Worm (Caenorhabditis elegans): ENCODE data around the gene T04F3.1.

T04F3.1 gene

DNA sequence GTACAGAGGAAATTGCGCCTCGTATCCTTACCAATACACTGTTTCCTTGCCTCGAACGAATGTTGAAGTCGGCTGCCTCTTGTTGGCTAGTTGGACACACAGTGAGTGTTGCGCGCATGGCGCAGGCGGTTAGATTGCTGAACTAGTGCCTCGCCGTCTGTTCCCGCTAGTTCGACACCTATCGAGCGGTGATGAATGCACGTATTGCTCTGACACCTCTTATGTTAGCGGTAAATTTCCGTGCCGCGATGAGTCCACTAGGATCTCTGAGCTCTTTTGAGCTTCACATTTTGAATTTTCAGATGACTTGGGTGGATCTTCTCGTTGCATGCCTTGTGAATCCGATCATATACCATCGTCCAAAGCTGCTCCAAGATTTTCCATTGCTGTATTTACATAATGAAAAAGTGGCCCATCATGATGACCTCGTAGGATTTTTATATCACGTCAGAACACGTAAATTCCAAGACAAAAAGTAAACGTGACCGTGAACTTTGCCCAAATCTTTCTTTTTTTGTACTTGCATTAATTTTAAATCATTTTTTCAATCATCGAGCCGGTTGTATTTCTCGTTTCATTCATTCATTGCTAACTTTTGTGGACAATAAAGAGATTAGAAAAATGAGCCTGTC, 43.1 kb downstream of the T04F3.1 start, which contains the start of gene F55A11.11:
F55A11.11 (plus strand) TSS at position 341 of the 632 bp plus-strand sequence.
- peak; percentile 92 for TF ChIP-seq pha-4 (tag; optimal IDR thresholded peaks at IDR 0.05)
- peak; percentile 98 for TF ChIP-seq mls-2 (tag; optimal IDR thresholded peaks at IDR 0.05)
- TF ChIP-seq lin-32 (GFP tag; optimal IDR thresholded peaks at IDR 0.05) = peak; percentile 96
- TF ChIP-seq ceh-43 (GFP tag; optimal IDR thresholded peaks at IDR 0.05) = peak; percentile 92
- TF ChIP-seq ceh-83 (GFP tag; optimal IDR thresholded peaks at IDR 0.05) = peak; percentile 97
- TF ChIP-seq drap-1 (GFP tag; optimal IDR thresholded peaks at IDR 0.05) = peak; percentile 99
- TF ChIP-seq M03D4.4 (tag; optimal IDR thresholded peaks at IDR 0.05) = peak; percentile 97
- no peak for TF ChIP-seq elt-3 (tag; optimal IDR thresholded peaks at IDR 0.05)
- TF ChIP-seq mab-5 (tag; optimal IDR thresholded peaks at IDR 0.05) = no peak
- peak; percentile 86 for TF ChIP-seq tbx-8 (GFP tag; optimal IDR thresholded peaks at IDR 0.05)
- peak; percentile 90 for TF ChIP-seq flh-1 (GFP tag; optimal IDR thresholded peaks at IDR 0.05)
- TF ChIP-seq nhr-76 (tag; optimal IDR thresholded peaks at IDR 0.05) = no peak
- TF ChIP-seq ceh-39 (tag; optimal IDR thresholded peaks at IDR 0.05) = peak; percentile 28
- TF ChIP-seq lsy-2 (tag; optimal IDR thresholded peaks at IDR 0.05) = peak; percentile 28
- TF ChIP-seq elt-1 (tag; optimal IDR thresholded peaks at IDR 0.05; ENCODE audit: borderline replicate concordance, insufficient read depth) = peak; percentile 17
- TF ChIP-seq nhr-2 (tag; optimal IDR thresholded peaks at IDR 0.05) = no peak
- TF ChIP-seq nhr-28 (tag; optimal IDR thresholded peaks at IDR 0.05) = peak; percentile 46
- TF ChIP-seq nhr-237 (tag; optimal IDR thresholded peaks at IDR 0.05) = peak; percentile 41
- TF ChIP-seq lin-13 (tag; optimal IDR thresholded peaks at IDR 0.05) = peak; percentile 83
- peak; percentile 95 for TF ChIP-seq unc-120 (tag; optimal IDR thresholded peaks at IDR 0.05; ENCODE audit: poor library complexity, severe bottlenecking)
- no peak for TF ChIP-seq snpc-4 (tag; optimal IDR thresholded peaks at IDR 0.05)
- peak; percentile 94 for TF ChIP-seq sem-2 (GFP tag; optimal IDR thresholded peaks at IDR 0.05)
- TF ChIP-seq bed-3 (GFP tag; optimal IDR thresholded peaks at IDR 0.05) = peak; percentile 91
- peak; percentile 60 for TF ChIP-seq hlh-1 (tag; optimal IDR thresholded peaks at IDR 0.05)
- peak; percentile 97 for TF ChIP-seq cnd-1 (tag; optimal IDR thresholded peaks at IDR 0.05)
- TF ChIP-seq ham-2 (GFP tag; optimal IDR thresholded peaks at IDR 0.05) = peak; percentile 98
- no peak for TF ChIP-seq blmp-1 (tag; optimal IDR thresholded peaks at IDR 0.05)
- peak; percentile 52 for TF ChIP-seq unc-39 (tag; optimal IDR thresholded peaks at IDR 0.05)
- TF ChIP-seq unc-62 (GFP tag; optimal IDR thresholded peaks at IDR 0.05) = peak; percentile 73
- peak; percentile 98 for TF ChIP-seq sptf-1 (tag; optimal IDR thresholded peaks at IDR 0.05)
- no peak for TF ChIP-seq zip-8 (tag; optimal IDR thresholded peaks at IDR 0.05)
- no peak for TF ChIP-seq ces-1 (GFP tag; optimal IDR thresholded peaks at IDR 0.05)
- peak; percentile 60 for TF ChIP-seq ztf-11 (tag; optimal IDR thresholded peaks at IDR 0.05)
- TF ChIP-seq mep-1 (tag; optimal IDR thresholded peaks at IDR 0.05) = peak; percentile 57
- peak; percentile 85 for TF ChIP-seq nhr-12 (tag; optimal IDR thresholded peaks at IDR 0.05)

DNA sequence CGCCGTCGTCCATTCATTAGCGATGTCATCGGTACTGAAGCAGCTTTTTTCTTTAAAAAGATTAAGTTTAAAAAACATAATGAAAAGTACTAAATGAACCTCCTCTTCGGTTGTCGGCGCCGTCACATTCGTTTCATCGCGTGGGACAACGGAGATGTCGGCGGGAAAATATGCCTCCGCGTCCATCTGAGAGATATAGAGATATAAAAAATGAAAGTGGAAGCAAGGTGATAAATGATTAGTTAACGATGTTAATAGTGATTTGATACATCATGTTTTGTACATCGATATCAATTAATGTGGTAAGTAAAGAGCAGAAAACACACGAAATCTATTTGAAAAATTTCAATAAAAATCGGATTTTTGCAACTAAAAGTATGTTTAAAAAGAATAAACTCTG, 47.4 kb downstream of the T04F3.1 start, which contains the start of gene F55A11.7:
F55A11.7 (minus strand) TSS at position 186 of the 400 bp plus-strand sequence.
- TF ChIP-seq unc-120 (tag; optimal IDR thresholded peaks at IDR 0.05; ENCODE audit: poor library complexity, severe bottlenecking) = no peak

DNA sequence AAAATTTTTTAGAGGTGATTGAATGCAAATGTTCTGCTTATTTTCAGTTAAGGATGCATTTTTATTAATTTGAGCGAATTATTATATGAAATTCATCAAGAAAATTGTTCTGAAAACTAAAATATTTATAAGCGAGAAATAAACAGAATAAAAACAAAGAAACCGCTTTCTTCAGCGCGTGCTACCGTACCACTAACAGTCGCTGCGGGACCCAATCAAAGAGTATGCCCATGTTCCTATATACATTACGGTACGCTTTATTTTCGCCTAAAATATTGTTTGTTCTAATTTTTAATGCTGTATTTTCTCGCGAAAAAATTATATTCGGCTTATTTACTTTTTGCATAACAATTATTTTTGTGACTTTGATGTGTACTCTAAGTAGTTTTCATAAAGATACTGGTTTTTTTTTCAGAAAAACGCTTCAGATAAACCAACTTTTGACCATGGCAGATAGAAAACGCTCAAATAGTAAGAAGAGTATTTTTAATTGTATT, 47.9 kb downstream of the T04F3.1 start, which contains the start of gene F55A11.8:
F55A11.8 (plus strand) TSS at position 447 of the 497 bp plus-strand sequence.
- TF ChIP-seq ceh-43 (GFP tag; optimal IDR thresholded peaks at IDR 0.05) (no peak), unc-39 (tag; optimal IDR thresholded peaks at IDR 0.05) (no peak), tbx-8 (GFP tag; optimal IDR thresholded peaks at IDR 0.05) (no peak), ceh-39 (tag; optimal IDR thresholded peaks at IDR 0.05) (no peak), nhr-2 (tag; optimal IDR thresholded peaks at IDR 0.05) (no peak), nhr-12 (tag; optimal IDR thresholded peaks at IDR 0.05) (no peak), zip-8 (tag; optimal IDR thresholded peaks at IDR 0.05) (no peak), blmp-1 (tag; optimal IDR thresholded peaks at IDR 0.05) (no peak), ces-1 (GFP tag; optimal IDR thresholded peaks at IDR 0.05) (no peak), elt-1 (tag; optimal IDR thresholded peaks at IDR 0.05; ENCODE audit: borderline replicate concordance, insufficient read depth) (no peak), elt-3 (tag; optimal IDR thresholded peaks at IDR 0.05) (no peak), nhr-76 (tag; optimal IDR thresholded peaks at IDR 0.05) (no peak), mab-5 (tag; optimal IDR thresholded peaks at IDR 0.05) (no peak)
